Worm (Caenorhabditis elegans) whole organism, L2 larva: ENCODE data around the gene F16G10.14.

ENCODE experiments used
- F13H6.1 ChIP-seq: sonication (generic microtip); optimal IDR thresholded peaks from 2 replicates; lab custom pipeline; 2016; ENCODE audit warnings: missing genetic modification characterization, missing compliant biosample characterization
- R02D3.7 ChIP-seq: fragments of 150-350 bp; optimal IDR thresholded peaks from 2 replicates; lab custom pipeline; 2014; ENCODE audit warnings: missing biosample characterization, missing genetic modification characterization
- crh-2 ChIP-seq: sonication (generic microtip); optimal IDR thresholded peaks from 2 replicates; lab custom pipeline; 2017; ENCODE audit warnings: missing biosample characterization, missing genetic modification characterization
- egl-27 ChIP-seq: sonication (generic microtip); optimal IDR thresholded peaks from 3 replicates; lab custom pipeline; 2017; ENCODE audit warnings: missing biosample characterization, missing genetic modification reagents, missing genetic modification characterization
- elt-1 ChIP-seq: fragments of 150-350 bp; optimal IDR thresholded peaks from 2 replicates; lab custom pipeline; 2014; ENCODE audit warnings: missing biosample characterization, missing genetic modification characterization
- lin-11 ChIP-seq: fragments of 150-350 bp; sonication (generic microtip); optimal IDR thresholded peaks from 2 replicates; lab custom pipeline; 2014; ENCODE audit warnings: missing biosample characterization, missing genetic modification characterization, inconsistent platforms, mixed read lengths
- lin-39 ChIP-seq: fragments of 150-350 bp; optimal IDR thresholded peaks from 2 replicates; lab custom pipeline; 2014; ENCODE audit warnings: missing biosample characterization, missing genetic modification reagents, missing genetic modification characterization
- mbf-1 ChIP-seq: sonication (generic microtip); optimal IDR thresholded peaks from 2 replicates; lab custom pipeline; 2017; ENCODE audit warnings: missing biosample characterization, missing genetic modification characterization
- mdl-1 ChIP-seq, 2 experiments: fragments of 150-350 bp in 1 of 2; sonication (generic microtip) in 1 of 2; optimal IDR thresholded peaks; 2 replicates each; lab custom pipeline; 2017; ENCODE audit warnings: missing biosample characterization in 2 of 2, missing genetic modification characterization in 2 of 2
- nhr-12 ChIP-seq: fragments of 150-350 bp; optimal IDR thresholded peaks from 2 replicates; lab custom pipeline; 2014; ENCODE audit warnings: missing biosample characterization, missing genetic modification characterization
- nhr-129 ChIP-seq: fragments of 150-350 bp; optimal IDR thresholded peaks from 2 replicates; lab custom pipeline; 2014; ENCODE audit warnings: missing biosample characterization, missing genetic modification characterization
- nhr-21 ChIP-seq: fragments of 150-350 bp; optimal IDR thresholded peaks from 2 replicates; lab custom pipeline; 2014; ENCODE audit warnings: missing biosample characterization, missing genetic modification characterization
- nhr-23 ChIP-seq: fragments of 150-350 bp; optimal IDR thresholded peaks from 2 replicates; lab custom pipeline; 2014; ENCODE audit warnings: missing biosample characterization, missing genetic modification reagents, missing genetic modification characterization
- nhr-25 ChIP-seq: fragments of 150-350 bp; sonication (generic microtip); optimal IDR thresholded peaks from 3 replicates; lab custom pipeline; 2014; ENCODE audit warnings: missing biosample characterization, missing genetic modification characterization
- nhr-77 ChIP-seq: fragments of 150-350 bp; optimal IDR thresholded peaks from 2 replicates; lab custom pipeline; 2014; ENCODE audit warnings: missing biosample characterization, missing genetic modification characterization
- sem-4 ChIP-seq: fragments of 150-350 bp; optimal IDR thresholded peaks from 2 replicates; lab custom pipeline; 2014; ENCODE audit warnings: missing biosample characterization, missing genetic modification reagents, missing genetic modification characterization
- snpc-4 ChIP-seq: fragments of 150-350 bp; optimal IDR thresholded peaks from 2 replicates; lab custom pipeline; 2014; ENCODE audit warnings: missing biosample characterization, missing genetic modification characterization
- ztf-1 ChIP-seq: fragments of 200-800 bp; sonication (Bioruptor generic); conservative IDR thresholded peaks from 2 replicates; pipeline ENCODE4 v1.3.6; 2022; ENCODE audit warnings: missing genetic modification characterization, missing compliant biosample characterization

F16G10.14 gene

DNA sequence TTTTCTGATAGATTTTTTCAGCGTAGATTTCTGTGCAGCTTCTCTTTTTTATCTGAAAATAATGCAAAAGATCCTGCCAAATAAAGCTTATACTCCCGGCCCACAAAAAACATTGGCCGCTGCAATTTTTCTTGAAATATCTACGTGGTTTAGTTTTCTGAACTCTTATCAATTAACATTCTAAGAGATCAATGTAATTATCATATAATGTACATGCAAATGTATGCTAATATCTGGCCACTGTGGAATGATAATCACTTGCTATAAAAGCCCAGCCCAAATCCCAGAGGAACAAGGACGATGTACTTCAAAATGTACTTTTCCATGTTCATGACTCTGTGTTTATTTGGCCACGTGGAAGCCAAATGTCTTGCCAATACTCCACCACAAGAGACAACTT, 44.3 kb downstream of the F16G10.14 start, which contains the start of gene F43C11.2:
Gene F43C11.2 (plus strand): TSS at position 301 of the 400 bp plus-strand sequence.
- TF ChIP-seq crh-2 (tag; lab: Kevin White, UChicago) (no peak), egl-27 (tag; lab: Kevin White, UChicago) (no peak), sem-4 (no peak), mdl-1 (tag; optimal IDR thresholded peaks at IDR 0.05; lab: Kevin White, UChicago) (no peak), nhr-23 (no peak), nhr-25 (no peak), lin-11 (no peak), lin-39 (tag; lab: Kevin White, UChicago) (no peak), nhr-21 (no peak), F13H6.1 (tag; lab: Kevin White, UChicago) (no peak), nhr-12 (tag; lab: Kevin White, UChicago) (no peak)

DNA sequence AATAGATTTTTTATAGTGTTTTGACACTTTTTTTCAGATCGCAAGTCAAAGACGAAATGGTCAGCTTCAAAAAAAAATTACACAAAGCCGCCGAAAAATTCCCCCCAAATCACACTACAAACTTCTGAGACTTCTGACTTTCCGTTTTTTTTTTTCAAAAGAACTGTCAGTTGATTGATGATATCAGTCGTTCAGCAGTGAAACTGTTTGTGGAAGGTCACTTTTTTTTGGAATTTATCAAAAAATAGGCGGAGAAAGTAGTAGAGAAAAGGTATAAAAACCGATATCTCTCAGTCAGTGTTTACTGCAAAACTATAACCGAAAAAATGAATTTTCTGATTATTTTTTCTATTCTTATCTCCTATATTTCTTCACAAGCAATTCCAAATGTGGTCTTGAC, 45.8 kb downstream of the F16G10.14 start, which contains the start of gene F43C11.3:
Gene F43C11.3 (plus strand): TSS at position 301 of the 400 bp plus-strand sequence.
- TF ChIP-seq elt-1 (tag; lab: Kevin White, UChicago) (no peak), ztf-1 (GFP tag; lab: Robert Waterston, UW) (no peak), nhr-77 (no peak), nhr-129 (tag; lab: Kevin White, UChicago) (no peak), mbf-1 (no peak), R02D3.7 (tag; lab: Kevin White, UChicago) (no peak), snpc-4 (tag; lab: Kevin White, UChicago) (no peak)

DNA sequence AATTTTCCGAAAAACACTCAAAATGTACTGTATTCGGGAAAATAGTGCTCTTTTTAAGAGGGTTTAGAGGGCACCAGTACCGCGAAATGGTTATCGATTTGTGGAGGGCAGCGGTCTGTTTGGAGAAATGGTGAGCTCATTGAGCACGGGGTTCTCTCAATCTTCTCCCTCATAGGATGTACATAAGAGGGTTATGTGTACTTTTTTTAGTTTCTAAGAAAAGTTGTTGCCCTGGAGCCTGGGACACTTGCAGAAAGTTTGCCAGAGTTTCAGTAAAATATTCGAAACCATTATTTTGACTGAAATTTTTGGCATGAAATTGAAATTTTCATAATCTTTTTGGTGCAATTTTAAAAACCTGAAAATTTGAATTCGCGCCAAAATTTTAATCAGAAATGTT, 46.2 kb downstream of the F16G10.14 start, which contains the start of gene F43C11.10:
Gene F43C11.10 (minus strand): TSS at position 101 of the 400 bp plus-strand sequence.
- no peak for TF ChIP-seq nhr-12 (tag; lab: Kevin White, UChicago)
- TF ChIP-seq R02D3.7 (tag; lab: Kevin White, UChicago), result no peak
